Fruit fly (Drosophila melanogaster): ENCODE data around the gene Lam.
A peak's percentile ranks its signal among the peaks of the same experiment; 100 is the strongest.

The Lam gene

DNA sequence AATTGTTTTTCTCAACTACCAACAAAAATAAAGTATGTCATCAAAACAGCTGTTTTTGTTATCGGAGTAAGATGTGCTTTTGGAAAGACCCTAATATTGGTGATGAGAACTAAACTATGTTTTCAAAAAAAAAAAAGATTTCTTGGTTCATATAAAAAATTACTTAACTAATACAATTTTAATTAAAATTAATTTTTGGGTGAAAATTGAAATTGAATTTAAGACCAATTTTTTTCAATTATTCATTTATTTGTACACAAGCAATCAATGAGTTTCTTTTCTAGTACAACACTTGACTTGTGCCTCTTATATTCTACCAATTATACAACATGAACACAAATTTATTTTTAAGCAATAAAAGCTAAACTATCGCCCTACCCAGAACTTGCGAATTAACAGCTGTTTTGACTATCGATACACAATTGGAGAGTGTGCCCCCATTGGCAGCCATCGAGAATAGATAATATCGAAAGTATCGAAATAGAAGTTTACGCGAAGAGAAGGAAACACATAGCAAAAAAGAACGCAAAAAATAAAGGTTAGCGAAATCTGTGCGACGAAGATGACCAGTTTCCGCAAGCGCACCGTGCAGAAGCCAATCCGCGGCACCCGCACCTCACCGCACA, 18.3 kb upstream of the Lam start, which contains the start of the genes Vps52 and Elp4 (continued):
- TF ChIP-seq kay (GFP tag; optimal IDR thresholded peaks at IDR 0.05) (peak; percentile 73), CkIIα-i1 (GFP tag; IDR thresholded peaks at IDR 0.05) (no peak), Lpt (GFP tag; optimal IDR thresholded peaks at IDR 0.05) (no peak), luna (GFP tag; optimal IDR thresholded peaks at IDR 0.05) (no peak), CG1602 (GFP tag; optimal IDR thresholded peaks at IDR 0.05) (peak; percentile 78), CG3065 (GFP tag; optimal IDR thresholded peaks at IDR 0.05) (no peak), CG12942 (GFP tag; optimal IDR thresholded peaks at IDR 0.05) (peak; percentile 71), Xrp1 (GFP tag; IDR thresholded peaks at IDR 0.05) (peak; percentile 74), TFAM (GFP tag; optimal IDR thresholded peaks at IDR 0.05) (no peak), CG4282 (GFP tag; optimal IDR thresholded peaks at IDR 0.05) (no peak), CG11093 (GFP tag; IDR thresholded peaks at IDR 0.05) (no peak), p53 (GFP tag; optimal IDR thresholded peaks at IDR 0.05) (peak; percentile 48), eyg (GFP tag; optimal IDR thresholded peaks at IDR 0.05) (no peak), CG1647 (GFP tag; optimal IDR thresholded peaks at IDR 0.05) (peak; percentile 45), bbx (GFP tag; IDR thresholded peaks at IDR 0.05; ENCODE audit: partially characterized antibody) (peak; percentile 65), ap (GFP tag; IDR thresholded peaks at IDR 0.05) (peak; percentile 19; the same call in 1 of the 2 replicates), CG13123 (GFP tag; optimal IDR thresholded peaks at IDR 0.05) (peak; percentile 53), sens-2 (GFP tag; IDR thresholded peaks at IDR 0.05) (no peak), Dip2 (GFP tag; IDR thresholded peaks at IDR 0.05) (no peak), caup (GFP tag; optimal IDR thresholded peaks at IDR 0.05; ENCODE audit: severe bottlenecking) (no peak), Side (GFP tag; optimal IDR thresholded peaks at IDR 0.05) (peak; percentile 14), Dek (tag; optimal IDR thresholded peaks at IDR 0.05) (peak; percentile 83), Hmx (GFP tag; optimal IDR thresholded peaks at IDR 0.05) (no peak), fd64A (GFP tag; optimal IDR thresholded peaks at IDR 0.05) (no peak), dimm (GFP tag; IDR thresholded peaks at IDR 0.05) (no peak), CG6272 (GFP tag; IDR thresholded peaks at IDR 0.05) (0 out of 2 replicates have a peak, but pooled peaks have one; percentile 20), lov (optimal IDR thresholded peaks at IDR 0.05) (no peak), lov (GFP tag; IDR thresholded peaks at IDR 0.05) (no peak), CG31441 (GFP tag; IDR thresholded peaks at IDR 0.05) (no peak; the same call in 1 of the 2 replicates), CG17802 (tag; optimal IDR thresholded peaks at IDR 0.05) (peak; percentile 41), nom (GFP tag; optimal IDR thresholded peaks at IDR 0.05) (peak; percentile 21), Awh (GFP tag; IDR thresholded peaks at IDR 0.05) (no peak), hth (optimal IDR thresholded peaks at IDR 0.05) (no peak), CHES-1-like (GFP tag; optimal IDR thresholded peaks at IDR 0.05) (peak; percentile 44), CG11723 (GFP tag; optimal IDR thresholded peaks at IDR 0.05) (no peak), CG2202 (tag; optimal IDR thresholded peaks at IDR 0.05) (no peak), NC2α (GFP tag; optimal IDR thresholded peaks at IDR 0.05) (no peak), dpn (GFP tag; optimal IDR thresholded peaks at IDR 0.05) (peak; percentile 65 to 74), slp2 (GFP tag; optimal IDR thresholded peaks at IDR 0.05) (no peak), CG4617 (GFP tag; optimal IDR thresholded peaks at IDR 0.05; ENCODE audit: borderline replicate concordance) (peak; percentile 24), corto (GFP tag; optimal IDR thresholded peaks at IDR 0.05) (no peak), Doc2 (GFP tag; IDR thresholded peaks at IDR 0.05) (no peak), Ravus (GFP tag; IDR thresholded peaks at IDR 0.05) (no peak; the same call in 1 of the 2 replicates), gcm (GFP tag; optimal IDR thresholded peaks at IDR 0.05) (peak; percentile 63), CG3163 (GFP tag; optimal IDR thresholded peaks at IDR 0.05) (no peak), Mrtf (GFP tag; IDR thresholded peaks at IDR 0.05) (no peak; the same call in 2 of the 3 replicates), CG17359 (tag; optimal IDR thresholded peaks at IDR 0.05) (peak; percentile 75), odd (GFP tag; optimal IDR thresholded peaks at IDR 0.05) (no peak), maf-S (GFP tag; optimal IDR thresholded peaks at IDR 0.05) (peak; percentile 48), CG5245 (GFP tag; optimal IDR thresholded peaks at IDR 0.05) (peak; percentile 48), Tbp (GFP tag; optimal IDR thresholded peaks at IDR 0.05) (no peak), Spps (tag; optimal IDR thresholded peaks at IDR 0.05) (peak; percentile 50)

All from whole organism, embryonic.